Worm (Caenorhabditis elegans) whole organism, late embryonic: ENCODE measurements around the gene C03C10.5.

Source experiments
- C38D4.7 ChIP-seq: fragments of 200-800 bp; sonication (Bioruptor generic); optimal IDR thresholded peaks from 2 replicates; lab custom pipeline; 2018; ENCODE audit warnings: mild to moderate bottlenecking, missing genetic modification characterization, moderate library complexity, missing compliant biosample characterization
- F13H6.1 ChIP-seq: sonication (generic microtip); optimal IDR thresholded peaks from 2 replicates; lab custom pipeline; 2016; ENCODE audit warnings: missing genetic modification characterization, missing compliant biosample characterization
- K02D7.2 ChIP-seq: sonication (generic microtip); optimal IDR thresholded peaks from 2 replicates; lab custom pipeline; 2017; ENCODE audit warnings: mild to moderate bottlenecking, missing genetic modification characterization, missing compliant biosample characterization
- T23F11.4 ChIP-seq: fragments of 200-800 bp; sonication (Bioruptor generic); optimal IDR thresholded peaks from 2 replicates; lab custom pipeline; 2018; ENCODE audit warnings: mild to moderate bottlenecking, missing genetic modification characterization, missing compliant biosample characterization
- ama-1 ChIP-seq: fragments of 150-350 bp; optimal IDR thresholded peaks from 2 replicates; lab custom pipeline; 2014
- ceh-18 ChIP-seq: sonication (generic microtip); optimal IDR thresholded peaks from 2 replicates; lab custom pipeline; 2016; ENCODE audit warnings: missing genetic modification characterization, missing compliant biosample characterization
- ceh-19 ChIP-seq: fragments of 200-800 bp; sonication (Bioruptor generic); optimal IDR thresholded peaks from 2 replicates; lab custom pipeline; 2018; ENCODE audit warnings: mild to moderate bottlenecking, missing genetic modification characterization, missing compliant biosample characterization
- ceh-2 ChIP-seq: sonication (generic microtip); optimal IDR thresholded peaks from 2 replicates; lab custom pipeline; 2016; ENCODE audit warnings: missing genotype, missing genetic modification characterization, missing compliant biosample characterization
- ceh-22 ChIP-seq: sonication (generic microtip); optimal IDR thresholded peaks from 2 replicates; lab custom pipeline; 2017; ENCODE audit warnings: missing biosample characterization, missing genetic modification characterization
- ceh-24 ChIP-seq: sonication (generic microtip); optimal IDR thresholded peaks from 2 replicates; lab custom pipeline; 2016; ENCODE audit warnings: mild to moderate bottlenecking, missing genetic modification characterization, missing compliant biosample characterization
- ceh-31 ChIP-seq: sonication (generic microtip); optimal IDR thresholded peaks from 2 replicates; lab custom pipeline; 2016; ENCODE audit warnings: missing genetic modification characterization, missing compliant biosample characterization
- ceh-48 ChIP-seq: sonication (generic microtip); optimal IDR thresholded peaks from 2 replicates; lab custom pipeline; 2016; ENCODE audit warnings: missing genetic modification characterization, inconsistent platforms, missing compliant biosample characterization
- dve-1 ChIP-seq: sonication (generic microtip); optimal IDR thresholded peaks from 2 replicates; lab custom pipeline; 2017; ENCODE audit warnings: antibody characterized with exemption, mild to moderate bottlenecking, missing genetic modification characterization, missing compliant biosample characterization
- eyg-1 ChIP-seq: sonication (generic microtip); optimal IDR thresholded peaks from 2 replicates; lab custom pipeline; 2016; ENCODE audit warnings: missing genotype, missing genetic modification characterization, missing compliant biosample characterization
- fax-1 ChIP-seq: sonication (generic microtip); optimal IDR thresholded peaks from 2 replicates; lab custom pipeline; 2016; ENCODE audit warnings: missing genotype, missing genetic modification characterization, missing compliant biosample characterization
- fkh-6 ChIP-seq: sonication (generic microtip); optimal IDR thresholded peaks from 2 replicates; lab custom pipeline; 2016; ENCODE audit warnings: missing genetic modification characterization, missing compliant biosample characterization
- gmeb-2 ChIP-seq: sonication (generic microtip); optimal IDR thresholded peaks from 2 replicates; lab custom pipeline; 2016; ENCODE audit warnings: missing genetic modification characterization, inconsistent platforms, missing compliant biosample characterization
- hlh-8 ChIP-seq: sonication (generic microtip); optimal IDR thresholded peaks from 2 replicates; lab custom pipeline; 2016; ENCODE audit warnings: missing genotype, missing genetic modification characterization, missing compliant biosample characterization
- lin-11 ChIP-seq: fragments of 200-800 bp; sonication (Bioruptor generic); optimal IDR thresholded peaks from 2 replicates; lab custom pipeline; 2018; ENCODE audit warnings: mild to moderate bottlenecking, missing genetic modification characterization, missing compliant biosample characterization
- madf-2 ChIP-seq: sonication (generic microtip); optimal IDR thresholded peaks from 2 replicates; lab custom pipeline; 2017; ENCODE audit warnings: missing genetic modification characterization, missing compliant biosample characterization
- mec-3 ChIP-seq: sonication (generic microtip); optimal IDR thresholded peaks from 2 replicates; lab custom pipeline; 2016; ENCODE audit warnings: borderline replicate concordance, missing genetic modification characterization, missing compliant biosample characterization
- nhr-11 ChIP-seq: fragments of 150-350 bp; optimal IDR thresholded peaks from 2 replicates; lab custom pipeline; 2014; ENCODE audit warnings: missing biosample characterization, missing genetic modification characterization
- nhr-232 ChIP-seq: sonication (generic microtip); optimal IDR thresholded peaks from 2 replicates; lab custom pipeline; 2016; ENCODE audit warnings: missing genetic modification characterization, missing compliant biosample characterization
- pag-3 ChIP-seq: sonication (generic microtip); optimal IDR thresholded peaks from 2 replicates; lab custom pipeline; 2016; ENCODE audit warnings: missing compliant biosample characterization, missing genetic modification characterization, borderline replicate concordance
- pat-9 ChIP-seq: fragments of 200-800 bp; sonication (Bioruptor generic); optimal IDR thresholded peaks from 2 replicates; lab custom pipeline; 2018; ENCODE audit warnings: mild to moderate bottlenecking, missing genetic modification characterization, moderate library complexity, missing compliant biosample characterization
- pha-4 ChIP-seq: fragments of 150-350 bp; optimal IDR thresholded peaks from 2 replicates; lab custom pipeline; 2018; ENCODE audit warnings: missing biosample characterization, missing genetic modification reagents, missing genetic modification characterization
- pros-1 ChIP-seq: fragments of 150-350 bp; optimal IDR thresholded peaks from 2 replicates; lab custom pipeline; 2014; ENCODE audit warnings: missing biosample characterization, missing genetic modification reagents, missing genetic modification characterization
- rnt-1 ChIP-seq: sonication (generic microtip); optimal IDR thresholded peaks from 2 replicates; lab custom pipeline; 2016; ENCODE audit warnings: missing genetic modification characterization, missing compliant biosample characterization
- sox-4 ChIP-seq: sonication (generic microtip); optimal IDR thresholded peaks from 2 replicates; lab custom pipeline; 2017; ENCODE audit warnings: mild to moderate bottlenecking, missing genetic modification characterization, inconsistent platforms, missing compliant biosample characterization
- tbx-2 ChIP-seq: sonication (generic microtip); optimal IDR thresholded peaks from 2 replicates; lab custom pipeline; 2016; ENCODE audit warnings: missing genetic modification characterization, missing compliant biosample characterization
- tbx-7 ChIP-seq: sonication (generic microtip); optimal IDR thresholded peaks from 2 replicates; lab custom pipeline; 2016; ENCODE audit warnings: missing genotype, missing genetic modification characterization, missing compliant biosample characterization
- unc-3 ChIP-seq, 2 experiments: fragments of 200-800 bp in 1 of 2; sonication (Bioruptor generic) in 1 of 2; sonication (generic microtip) in 1 of 2; conservative IDR thresholded peaks in 1 of 2; optimal IDR thresholded peaks in 1 of 2; 2 replicates each; pipeline versions ENCODE4 v1.3.6 to Lab custom; 2016 to 2022; ENCODE audit warnings: missing compliant biosample characterization in 2 of 2, missing genetic modification characterization in 2 of 2, missing genetic modification reagents in 1 of 2
- unc-42 ChIP-seq: sonication (generic microtip); optimal IDR thresholded peaks from 2 replicates; lab custom pipeline; 2016; ENCODE audit warnings: missing genotype, missing genetic modification characterization, missing compliant biosample characterization
- zip-5 ChIP-seq: sonication (generic microtip); optimal IDR thresholded peaks from 2 replicates; lab custom pipeline; 2016; ENCODE audit warnings: missing genetic modification characterization, missing compliant biosample characterization
- ztf-16 ChIP-seq: sonication (generic microtip); optimal IDR thresholded peaks from 2 replicates; lab custom pipeline; 2017; ENCODE audit warnings: missing genetic modification characterization, missing compliant biosample characterization

The C03C10.5 gene

ce11 chrIII:4094681-4095080 is 2.8 kb upstream of the C03C10.5 start, which contains the start of gene rnr-2:
TSS of gene rnr-2 (minus strand) at chrIII:4094921.
- TF ChIP-seq ceh-19 (GFP tag; lab: Kevin White, UChicago) (no peak), tbx-7 (tag; lab: Kevin White, UChicago) (no peak), nhr-232 (tag; lab: Kevin White, UChicago) (no peak), pat-9 (peak; percentile 16), ceh-2 (no peak), T23F11.4 (GFP tag; lab: Kevin White, UChicago) (no peak), sox-4 (tag; lab: Kevin White, UChicago) (no peak)

- TF ChIP-seq F13H6.1 (tag; lab: Kevin White, UChicago): no peak
- no peak for TF ChIP-seq ama-1 (lab: Kevin White, UChicago)
- no peak for TF ChIP-seq dve-1
- no peak for TF ChIP-seq ceh-31 (tag; lab: Kevin White, UChicago)
- TF ChIP-seq pha-4 (tag; lab: Kevin White, UChicago): no peak
- no peak for TF ChIP-seq ceh-24 (tag; lab: Kevin White, UChicago)
- TF ChIP-seq pros-1 (tag; lab: Kevin White, UChicago): no peak
- no peak for TF ChIP-seq pag-3
- no peak for TF ChIP-seq lin-11 (tag; lab: Kevin White, UChicago)
- TF ChIP-seq hlh-8 (tag; lab: Kevin White, UChicago): no peak
- TF ChIP-seq C38D4.7 (GFP tag; lab: Kevin White, UChicago): no peak
- TF ChIP-seq fkh-6 (tag; lab: Kevin White, UChicago): no peak
- no peak for TF ChIP-seq sox-4 (tag; lab: Kevin White, UChicago)
- TF ChIP-seq K02D7.2: no peak
- TF ChIP-seq fax-1 (tag; lab: Kevin White, UChicago): no peak
- TF ChIP-seq gmeb-2 (tag; lab: Kevin White, UChicago): no peak
- no peak for TF ChIP-seq ceh-22 (tag; lab: Kevin White, UChicago)
Observed at ce11 chrIII:4092962-4093361, 1.0 kb upstream of the C03C10.5 start.

- TF ChIP-seq eyg-1 (tag; lab: Kevin White, UChicago) (no peak), nhr-11 (tag; lab: Kevin White, UChicago) (no peak), pros-1 (tag; lab: Kevin White, UChicago) (no peak), ceh-18 (tag; lab: Kevin White, UChicago) (no peak), tbx-2 (no peak), C38D4.7 (GFP tag; lab: Kevin White, UChicago) (no peak), ztf-16 (tag; lab: Kevin White, UChicago) (no peak), F13H6.1 (tag; lab: Kevin White, UChicago) (no peak), ceh-48 (tag; lab: Kevin White, UChicago) (no peak), mec-3 (tag; lab: Kevin White, UChicago) (no peak), unc-3 (GFP tag; conservative IDR thresholded peaks at IDR 0.05; lab: Robert Waterston, UW) (no peak), unc-3 (tag; optimal IDR thresholded peaks at IDR 0.05; lab: Kevin White, UChicago) (no peak), nhr-232 (tag; lab: Kevin White, UChicago) (no peak), K02D7.2 (no peak), madf-2 (no peak), ceh-31 (tag; lab: Kevin White, UChicago) (no peak)
Observed at ce11 chrIII:4090773-4091172, 1.1 kb downstream of the C03C10.5 start, which contains the start of gene C03C10.2. TSS of gene C03C10.2 (plus strand) at chrIII:4091073.

ce11 chrIII:4088338-4088918 is 3.5 kb downstream of the C03C10.5 start:
- no peak for TF ChIP-seq zip-5 (tag; lab: Kevin White, UChicago)
- TF ChIP-seq rnt-1 (tag; lab: Kevin White, UChicago): no peak
- TF ChIP-seq tbx-2: peak; percentile 19
- peak; percentile 50 for TF ChIP-seq unc-42 (tag; lab: Kevin White, UChicago)
- TF ChIP-seq, all 69 proteins: peak for 2
